Fruit fly (Drosophila melanogaster) whole organism, embryonic: ENCODE results near the gene mthl1.

Experiments
- B-H2 ChIP-seq: fragments of 200-800 bp; sonication (Bioruptor generic); optimal IDR thresholded peaks from 2 replicates; lab custom pipeline; 2018; ENCODE audit warnings: missing biosample characterization, mild to moderate bottlenecking, missing genetic modification characterization
- Bdp1 ChIP-seq: fragments of 200-800 bp; sonication (Bioruptor generic); optimal IDR thresholded peaks from 3 replicates; lab custom pipeline; 2016; ENCODE audit warnings: missing biosample characterization, missing genetic modification characterization
- CG10431 ChIP-seq: fragments of 200-800 bp; sonication (Bioruptor generic); optimal IDR thresholded peaks from 3 replicates; lab custom pipeline; 2018; ENCODE audit warnings: missing biosample characterization, mild to moderate bottlenecking, missing genetic modification characterization
- CG11504 ChIP-seq: fragments of 200-800 bp; sonication (Bioruptor generic); optimal IDR thresholded peaks from 3 replicates; lab custom pipeline; 2019; ENCODE audit warnings: missing biosample characterization, mild to moderate bottlenecking, missing genetic modification characterization, moderate library complexity
- CG12155 ChIP-seq: fragments of 200-800 bp; sonication (Bioruptor generic); optimal IDR thresholded peaks from 3 replicates; lab custom pipeline; 2016; ENCODE audit warnings: missing biosample characterization, missing genetic modification characterization
- CG12659 ChIP-seq: fragments of 200-800 bp; sonication (Bioruptor generic); optimal IDR thresholded peaks from 3 replicates; lab custom pipeline; 2017; ENCODE audit warnings: mild to moderate bottlenecking, missing biosample characterization, missing genetic modification reagents, missing genetic modification characterization
- CG13296 ChIP-seq: fragments of 200-800 bp; sonication (Bioruptor generic); optimal IDR thresholded peaks from 3 replicates; lab custom pipeline; 2018; ENCODE audit warnings: missing biosample characterization, mild to moderate bottlenecking, missing genetic modification characterization
- CG15514 ChIP-seq: fragments of 200-800 bp; sonication (Bioruptor generic); optimal IDR thresholded peaks from 3 replicates; lab custom pipeline; 2017; ENCODE audit warnings: missing biosample characterization, missing genetic modification characterization, mild to moderate bottlenecking, moderate library complexity, missing genetic modification reagents
- CG1647 ChIP-seq: fragments of 200-800 bp; sonication (Bioruptor generic); optimal IDR thresholded peaks from 3 replicates; lab custom pipeline; 2016; ENCODE audit warnings: missing biosample characterization, missing genetic modification characterization
- CG17361 ChIP-seq: fragments of 200-800 bp; sonication (Bioruptor generic); IDR thresholded peaks from 3 replicates; pipeline ENCODE4 v1.3.6; 2022; ENCODE audit warnings: missing biosample characterization, missing genetic modification characterization
- CG17829 ChIP-seq: fragments of 200-800 bp; optimal IDR thresholded peaks from 2 replicates; lab custom pipeline; 2019; ENCODE audit warnings: missing biosample characterization, mild to moderate bottlenecking, missing genetic modification characterization, moderate library complexity
- CG2120 ChIP-seq: fragments of 200-800 bp; sonication (Bioruptor generic); optimal IDR thresholded peaks from 3 replicates; lab custom pipeline; 2016; ENCODE audit warnings: missing biosample characterization, missing genetic modification characterization
- CG2678 ChIP-seq: fragments of 200-800 bp; sonication (Bioruptor generic); optimal IDR thresholded peaks from 3 replicates; lab custom pipeline; 2019; ENCODE audit warnings: missing biosample characterization, mild to moderate bottlenecking, missing genetic modification characterization, moderate library complexity
- CG4360 ChIP-seq: fragments of 200-800 bp; sonication (Bioruptor generic); IDR thresholded peaks from 2 replicates; pipeline ENCODE4 v1.3.6; 2022; ENCODE audit warnings: missing biosample characterization, missing genetic modification characterization
- CG4820 ChIP-seq: fragments of 200-800 bp; sonication (Bioruptor generic); optimal IDR thresholded peaks from 3 replicates; lab custom pipeline; 2016; ENCODE audit warnings: missing biosample characterization, missing genetic modification characterization
- CG7987 ChIP-seq: fragments of 200-800 bp; sonication (Bioruptor generic); optimal IDR thresholded peaks from 2 replicates; lab custom pipeline; 2018; ENCODE audit warnings: missing biosample characterization, mild to moderate bottlenecking, missing genetic modification characterization, moderate library complexity
- CG8290 ChIP-seq, 3 experiments: fragments of 200-800 bp; sonication (Bioruptor generic); optimal IDR thresholded peaks; 2 replicates each; lab custom pipeline; 2016 to 2019; ENCODE audit warnings: missing biosample characterization in 3 of 3, missing genetic modification characterization in 3 of 3, mild to moderate bottlenecking in 2 of 3, moderate library complexity in 1 of 3
- CG8765 ChIP-seq: fragments of 200-800 bp; sonication (Bioruptor generic); IDR thresholded peaks from 2 replicates; pipeline ENCODE4 v1.3.6; 2022; ENCODE audit warnings: missing biosample characterization, missing genetic modification characterization
- CG8924 ChIP-seq: fragments of 200-800 bp; optimal IDR thresholded peaks from 3 replicates; lab custom pipeline; 2019; ENCODE audit warnings: missing biosample characterization, mild to moderate bottlenecking, missing genetic modification characterization, moderate library complexity
- CrebB ChIP-seq: fragments of 200-800 bp; sonication (Bioruptor generic); optimal IDR thresholded peaks from 3 replicates; lab custom pipeline; 2018; ENCODE audit warnings: missing biosample characterization, mild to moderate bottlenecking, missing genetic modification characterization
- D19B ChIP-seq: fragments of 200-800 bp; sonication (Bioruptor generic); optimal IDR thresholded peaks from 2 replicates; lab custom pipeline; 2017; ENCODE audit warnings: missing biosample characterization, mild to moderate bottlenecking, missing genetic modification characterization
- Dfd ChIP-seq, 2 experiments: fragments of >200 bp; optimal IDR thresholded peaks; 2 replicates each; lab custom pipeline; 2017; ENCODE audit warnings: missing biosample characterization in 2 of 2, missing genetic modification characterization in 2 of 2
- Doc2 ChIP-seq: fragments of 200-800 bp; sonication (Bioruptor generic); IDR thresholded peaks from 2 replicates; pipeline ENCODE4 v1.3.6; 2022; ENCODE audit warnings: missing biosample characterization, missing genetic modification characterization
- Drgx ChIP-seq: fragments of 200-800 bp; sonication (Bioruptor generic); IDR thresholded peaks from 2 replicates; pipeline ENCODE4 v1.3.6; 2022; ENCODE audit warnings: missing biosample characterization, missing genetic modification characterization
- Fer1 ChIP-seq: fragments of 200-800 bp; sonication (Bioruptor generic); optimal IDR thresholded peaks from 2 replicates; lab custom pipeline; 2017; ENCODE audit warnings: missing biosample characterization, mild to moderate bottlenecking, missing genetic modification characterization
- Gsc ChIP-seq: fragments of 200-800 bp; sonication (Bioruptor generic); IDR thresholded peaks from 2 replicates; pipeline ENCODE4 v1.3.6; 2022; ENCODE audit warnings: missing biosample characterization, missing genetic modification characterization
- Hey ChIP-seq: fragments of 200-800 bp; sonication (Bioruptor generic); optimal IDR thresholded peaks from 3 replicates; lab custom pipeline; 2018; ENCODE audit warnings: missing biosample characterization, mild to moderate bottlenecking, missing genetic modification characterization
- Meics ChIP-seq: fragments of 200-800 bp; sonication (Bioruptor generic); optimal IDR thresholded peaks from 2 replicates; lab custom pipeline; 2017; ENCODE audit warnings: missing biosample characterization, mild to moderate bottlenecking, missing genetic modification characterization
- NFAT ChIP-seq: fragments of 200-800 bp; sonication (Bioruptor generic); IDR thresholded peaks from 2 replicates; pipeline ENCODE4 v1.3.6; 2022; ENCODE audit warnings: missing biosample characterization, missing genetic modification characterization
- Rx ChIP-seq: fragments of 200-800 bp; sonication (Bioruptor generic); IDR thresholded peaks from 2 replicates; pipeline ENCODE4 v1.3.6; 2022; ENCODE audit warnings: missing biosample characterization, missing genetic modification characterization
- Trl ChIP-seq, 3 experiments: fragments of >200 bp in 2 of 3; fragments of 200-800 bp in 1 of 3; sonication (Bioruptor generic) in 1 of 3; optimal IDR thresholded peaks; 2 replicates in 1 of 3; 3 replicates in 2 of 3; lab custom pipeline; 2016 to 2017; ENCODE audit warnings: missing biosample characterization in 1 of 3, missing genetic modification characterization in 1 of 3
- Vsx1 ChIP-seq: fragments of 200-800 bp; sonication (Bioruptor generic); optimal IDR thresholded peaks from 2 replicates; lab custom pipeline; 2017; ENCODE audit warnings: missing biosample characterization, mild to moderate bottlenecking, missing genetic modification characterization, missing genetic modification reagents
- bab2 ChIP-seq: fragments of 200-800 bp; sonication (Bioruptor generic); optimal IDR thresholded peaks from 2 replicates; lab custom pipeline; 2016; ENCODE audit warnings: missing biosample characterization, missing genetic modification characterization
- bbx ChIP-seq: fragments of 200-800 bp; sonication (Bioruptor generic); IDR thresholded peaks from 2 replicates; pipeline ENCODE4 v1.3.6; 2022; ENCODE audit warnings: missing biosample characterization, missing genetic modification characterization; ENCODE audit not compliant: partially characterized antibody
- caup ChIP-seq: fragments of 200-800 bp; sonication (Bioruptor generic); optimal IDR thresholded peaks from 3 replicates; lab custom pipeline; 2017; ENCODE audit warnings: missing biosample characterization, mild to moderate bottlenecking, missing genetic modification characterization, moderate library complexity; ENCODE audit not compliant: severe bottlenecking
- crp ChIP-seq, 2 experiments: fragments of 200-800 bp; sonication (Bioruptor generic); optimal IDR thresholded peaks; 2 replicates in 1 of 2; 3 replicates in 1 of 2; lab custom pipeline; 2017; ENCODE audit warnings: missing biosample characterization in 2 of 2, missing genetic modification characterization in 2 of 2, mild to moderate bottlenecking in 1 of 2, moderate library complexity in 1 of 2
- dati ChIP-seq: fragments of 200-800 bp; sonication (Bioruptor generic); IDR thresholded peaks from 2 replicates; pipeline ENCODE4 v1.3.6; 2022; ENCODE audit warnings: missing biosample characterization, missing genetic modification characterization
- grn ChIP-seq: fragments of 200-800 bp; sonication (Bioruptor generic); optimal IDR thresholded peaks from 3 replicates; lab custom pipeline; 2017; ENCODE audit warnings: missing biosample characterization, missing genetic modification characterization
- gro ChIP-seq: fragments of 200-800 bp; sonication (Bioruptor generic); optimal IDR thresholded peaks from 2 replicates; lab custom pipeline; 2016; ENCODE audit warnings: missing biosample characterization, missing genetic modification characterization
- gsb-n ChIP-seq: fragments of 200-800 bp; sonication (Bioruptor generic); optimal IDR thresholded peaks from 3 replicates; lab custom pipeline; 2018; ENCODE audit warnings: missing biosample characterization, mild to moderate bottlenecking, missing genetic modification characterization
- jing ChIP-seq: fragments of 200-800 bp; sonication (Bioruptor generic); optimal IDR thresholded peaks from 2 replicates; lab custom pipeline; 2018; ENCODE audit warnings: missing biosample characterization, mild to moderate bottlenecking, missing genetic modification characterization
- lab ChIP-seq: fragments of 200-800 bp; sonication (Bioruptor generic); optimal IDR thresholded peaks from 3 replicates; lab custom pipeline; 2017; ENCODE audit warnings: missing biosample characterization, missing genetic modification characterization, mild to moderate bottlenecking, moderate library complexity, missing genetic modification reagents
- nerfin-1 ChIP-seq: fragments of 200-800 bp; sonication (Bioruptor generic); optimal IDR thresholded peaks from 3 replicates; lab custom pipeline; 2019; ENCODE audit warnings: missing biosample characterization, mild to moderate bottlenecking, missing genetic modification characterization, moderate library complexity
- oc ChIP-seq: fragments of 200-800 bp; sonication (Bioruptor generic); optimal IDR thresholded peaks from 2 replicates; lab custom pipeline; 2018; ENCODE audit warnings: missing biosample characterization, mild to moderate bottlenecking, missing genetic modification characterization, moderate library complexity
- org-1 ChIP-seq: fragments of 200-800 bp; sonication (Bioruptor generic); optimal IDR thresholded peaks from 2 replicates; lab custom pipeline; 2017; ENCODE audit warnings: missing biosample characterization, missing genetic modification characterization
- row ChIP-seq: fragments of 200-800 bp; sonication (Bioruptor generic); IDR thresholded peaks from 3 replicates; pipeline ENCODE4 v1.3.6; 2022; ENCODE audit warnings: missing biosample characterization, missing genetic modification characterization
- sd ChIP-seq: fragments of 200-800 bp; sonication (Bioruptor generic); optimal IDR thresholded peaks from 3 replicates; lab custom pipeline; 2018; ENCODE audit warnings: missing biosample characterization, mild to moderate bottlenecking, missing genetic modification characterization, moderate library complexity
- ssp ChIP-seq: fragments of 200-800 bp; sonication (Bioruptor generic); IDR thresholded peaks from 2 replicates; pipeline ENCODE4 v1.3.6; 2022; ENCODE audit warnings: missing biosample characterization, missing genetic modification characterization
- tll ChIP-seq, 2 experiments: fragments of 200-800 bp in 1 of 2; fragments of >200 bp in 1 of 2; sonication (Bioruptor generic) in 1 of 2; optimal IDR thresholded peaks; 2 replicates each; lab custom pipeline; 2017 to 2019; ENCODE audit warnings: missing biosample characterization in 2 of 2, missing genetic modification characterization in 2 of 2, mild to moderate bottlenecking in 1 of 2, moderate library complexity in 1 of 2
- vnd ChIP-seq: fragments of 200-800 bp; sonication (Bioruptor generic); IDR thresholded peaks from 3 replicates; pipeline ENCODE4 v1.3.6; 2022; ENCODE audit warnings: missing biosample characterization, missing genetic modification characterization; ENCODE audit not compliant: partially characterized antibody

Gene mthl1

dm6 chrX:16655724-16656235, 15.0 kb downstream of the mthl1 start (continued):
- no peak for TF ChIP-seq CG8290 (GFP tag; optimal IDR thresholded peaks at IDR 0.05; lab: Kevin White, UChicago)
- TF ChIP-seq CG8290 (tag; optimal IDR thresholded peaks at IDR 0.05; lab: Kevin White, UChicago) = peak in 1 of 2 experiments; percentile 28
- TF ChIP-seq lab = peak; percentile 59
- peak; percentile 20 for TF ChIP-seq CG15514 (GFP tag; lab: Kevin White, UChicago)
- TF ChIP-seq tll (GFP tag; optimal IDR thresholded peaks at IDR 0.05; lab: Kevin White, UChicago) = peak in 1 of 2 experiments; percentile 61
- TF ChIP-seq gro (GFP tag; lab: Kevin White, UChicago) = peak; percentile 34
- TF ChIP-seq gsb-n = peak; percentile 35
- TF ChIP-seq Fer1 (GFP tag; lab: Kevin White, UChicago) = peak; percentile 45
- TF ChIP-seq row (GFP tag; lab: Robert Waterston, UW) = 0 out of 3 replicates have a peak, but pooled peaks have one; percentile 19
- TF ChIP-seq bbx (GFP tag; lab: Robert Waterston, UW) = no peak
- TF ChIP-seq sd (tag; lab: Kevin White, UChicago) = peak; percentile 59
- peak; percentile 49 for TF ChIP-seq CrebB (tag; lab: Kevin White, UChicago)
- peak; percentile 2 for TF ChIP-seq bab2 (GFP tag; lab: Kevin White, UChicago)
- TF ChIP-seq Meics (GFP tag; lab: Kevin White, UChicago) = peak; percentile 6
- no peak for TF ChIP-seq CG10431 (GFP tag; lab: Kevin White, UChicago)
- peak in 1 of 2 experiments; percentile 57 for TF ChIP-seq Trl (optimal IDR thresholded peaks at IDR 0.05; lab: Kevin White, UChicago)
- no peak for TF ChIP-seq Trl (GFP tag; optimal IDR thresholded peaks at IDR 0.05; lab: Kevin White, UChicago)
- peak; percentile 61 for TF ChIP-seq Vsx1 (GFP tag; lab: Kevin White, UChicago)
- no peak for TF ChIP-seq Dfd (GFP tag; optimal IDR thresholded peaks at IDR 0.05; lab: Kevin White, UChicago)
- TF ChIP-seq CG8924 (tag; lab: Kevin White, UChicago) = peak; percentile 25
- peak; percentile 45 for TF ChIP-seq CG13296 (GFP tag; lab: Kevin White, UChicago)
- TF ChIP-seq NFAT (GFP tag; lab: Robert Waterston, UW) = no peak
- TF ChIP-seq CG7987 (GFP tag; lab: Kevin White, UChicago) = peak; percentile 59
- TF ChIP-seq Doc2 = no peak
- no peak for TF ChIP-seq dati (GFP tag; lab: Robert Waterston, UW)
- TF ChIP-seq grn (GFP tag; lab: Kevin White, UChicago) = peak; percentile 64
- TF ChIP-seq org-1 (GFP tag; lab: Kevin White, UChicago) = no peak
- TF ChIP-seq D19B = peak; percentile 86
- TF ChIP-seq CG11504 (tag; lab: Kevin White, UChicago) = peak; percentile 99
- peak; percentile 64 for TF ChIP-seq caup
- peak; percentile 5 for TF ChIP-seq nerfin-1
- peak; percentile 28 for TF ChIP-seq B-H2
- no peak for TF ChIP-seq CG12659
- no peak for TF ChIP-seq CG17361 (GFP tag; lab: Robert Waterston, UW)
- TF ChIP-seq CG17829 (tag; lab: Kevin White, UChicago) = peak; percentile 53
- TF ChIP-seq oc (tag; lab: Kevin White, UChicago) = peak; percentile 41

dm6 chrX:16660632-16661031, 19.9 kb downstream of the mthl1 start:
- TF ChIP-seq crp (GFP tag; optimal IDR thresholded peaks at IDR 0.05; lab: Kevin White, UChicago) (no peak), vnd (GFP tag; lab: Robert Waterston, UW) (no peak), CG4360 (GFP tag; lab: Robert Waterston, UW) (no peak), CG8765 (GFP tag; lab: Robert Waterston, UW) (no peak), Gsc (GFP tag; lab: Robert Waterston, UW) (no peak), CG4820 (GFP tag; lab: Kevin White, UChicago) (no peak), Rx (no peak), CG12155 (GFP tag; lab: Kevin White, UChicago) (no peak), gro (GFP tag; lab: Kevin White, UChicago) (no peak), CG2678 (tag; lab: Kevin White, UChicago) (no peak), jing (GFP tag; lab: Kevin White, UChicago) (no peak), CG2120 (GFP tag; lab: Kevin White, UChicago) (no peak), CG1647 (GFP tag; lab: Kevin White, UChicago) (no peak), Bdp1 (GFP tag; lab: Kevin White, UChicago) (no peak), Hey (tag; lab: Kevin White, UChicago) (no peak), Drgx (no peak), ssp (GFP tag; lab: Robert Waterston, UW) (no peak)
